Fruit fly (Drosophila melanogaster) whole organism, embryonic: Measurements from ENCODE around the gene TyrRII.

Experiments used
- CG10565 ChIP-seq: fragments of 200-800 bp; sonication (Bioruptor generic); optimal IDR thresholded peaks from 3 replicates; lab custom pipeline; 2016; ENCODE audit warnings: missing biosample characterization, mild to moderate bottlenecking, missing genetic modification characterization
- CG12104 ChIP-seq: fragments of 200-800 bp; sonication (Bioruptor generic); optimal IDR thresholded peaks from 3 replicates; lab custom pipeline; 2016; ENCODE audit warnings: missing biosample characterization, missing genetic modification characterization
- CG14667 ChIP-seq: fragments of 200-800 bp; sonication (Bioruptor generic); IDR thresholded peaks from 2 replicates; pipeline ENCODE4 v1.3.6; 2022; ENCODE audit warnings: missing biosample characterization, missing genetic modification characterization
- CG15696 ChIP-seq: fragments of 200-800 bp; sonication (Bioruptor generic); optimal IDR thresholded peaks from 2 replicates; lab custom pipeline; 2019; ENCODE audit warnings: missing biosample characterization, mild to moderate bottlenecking, missing genetic modification characterization, moderate library complexity
- CG1603 ChIP-seq: fragments of 200-800 bp; sonication (Bioruptor generic); optimal IDR thresholded peaks from 2 replicates; lab custom pipeline; 2019; ENCODE audit warnings: missing biosample characterization, mild to moderate bottlenecking, missing genetic modification characterization, moderate library complexity
- CG2889 ChIP-seq: fragments of 200-800 bp; sonication (Bioruptor generic); IDR thresholded peaks from 3 replicates; pipeline ENCODE4 v1.3.6; 2022; ENCODE audit warnings: missing biosample characterization, missing genetic modification characterization
- CG31388 ChIP-seq: fragments of 200-800 bp; sonication (Bioruptor generic); optimal IDR thresholded peaks from 2 replicates; lab custom pipeline; 2016; ENCODE audit warnings: missing biosample characterization, missing genetic modification characterization
- CG3838 ChIP-seq: fragments of 200-800 bp; sonication (Bioruptor generic); optimal IDR thresholded peaks from 3 replicates; lab custom pipeline; 2016; ENCODE audit warnings: missing biosample characterization, missing genetic modification characterization
- CG3995 ChIP-seq: fragments of 200-800 bp; sonication (Bioruptor generic); optimal IDR thresholded peaks from 3 replicates; lab custom pipeline; 2016; ENCODE audit warnings: missing biosample characterization, missing genetic modification characterization
- CG4707 ChIP-seq: fragments of 200-800 bp; sonication (Bioruptor generic); optimal IDR thresholded peaks from 2 replicates; lab custom pipeline; 2018; ENCODE audit warnings: missing biosample characterization, mild to moderate bottlenecking, missing genetic modification characterization, moderate library complexity
- CG5953 ChIP-seq: fragments of 200-800 bp; sonication (Bioruptor generic); IDR thresholded peaks from 2 replicates; pipeline ENCODE4 v1.3.6; 2022; ENCODE audit warnings: missing biosample characterization, missing genetic modification characterization
- CG6175 ChIP-seq: fragments of 200-800 bp; sonication (Bioruptor generic); IDR thresholded peaks from 3 replicates; pipeline ENCODE4 v1.3.6; 2022; ENCODE audit warnings: missing biosample characterization, missing genetic modification characterization
- CG6765 ChIP-seq: fragments of 200-800 bp; sonication (Bioruptor generic); optimal IDR thresholded peaks from 3 replicates; lab custom pipeline; 2017; ENCODE audit warnings: missing biosample characterization, mild to moderate bottlenecking, missing genetic modification characterization
- Deaf1 ChIP-seq: fragments of 200-800 bp; optimal IDR thresholded peaks from 3 replicates; lab custom pipeline; 2019; ENCODE audit warnings: missing biosample characterization, mild to moderate bottlenecking, missing genetic modification characterization, moderate library complexity
- Dip3 ChIP-seq: fragments of 200-800 bp; sonication (Bioruptor generic); optimal IDR thresholded peaks from 3 replicates; lab custom pipeline; 2016; ENCODE audit warnings: missing biosample characterization, missing genetic modification characterization
- Drgx ChIP-seq: fragments of 200-800 bp; sonication (Bioruptor generic); IDR thresholded peaks from 2 replicates; pipeline ENCODE4 v1.3.6; 2022; ENCODE audit warnings: missing biosample characterization, missing genetic modification characterization
- ERR ChIP-seq: fragments of 200-800 bp; sonication (Bioruptor generic); optimal IDR thresholded peaks from 2 replicates; lab custom pipeline; 2016; ENCODE audit warnings: missing biosample characterization, missing genetic modification characterization
- HLH54F ChIP-seq: fragments of 200-800 bp; sonication (Bioruptor generic); optimal IDR thresholded peaks from 3 replicates; lab custom pipeline; 2016; ENCODE audit warnings: missing biosample characterization, missing genetic modification characterization
- Hr51 ChIP-seq, 2 experiments: fragments of 200-800 bp; sonication (Bioruptor generic); optimal IDR thresholded peaks; 2 replicates in 1 of 2; 3 replicates in 1 of 2; lab custom pipeline; 2016 to 2018; ENCODE audit warnings: missing biosample characterization in 2 of 2, missing genetic modification characterization in 2 of 2, mild to moderate bottlenecking in 1 of 2, moderate library complexity in 1 of 2
- Hr78 ChIP-seq, 2 experiments: fragments of 200-800 bp in 1 of 2; fragments of >200 bp in 1 of 2; sonication (Bioruptor generic) in 1 of 2; optimal IDR thresholded peaks; 2 replicates each; lab custom pipeline; 2017 to 2019; ENCODE audit warnings: missing biosample characterization in 2 of 2, missing genetic modification characterization in 2 of 2, mild to moderate bottlenecking in 1 of 2, moderate library complexity in 1 of 2
- Med ChIP-seq: fragments of 200-800 bp; sonication (Bioruptor generic); peaks from one replicate; lab custom pipeline; 2016; ENCODE audit warnings: missing biosample characterization, missing genetic modification characterization, mild to moderate bottlenecking, inconsistent platforms, moderate library complexity
- Meics ChIP-seq: fragments of 200-800 bp; sonication (Bioruptor generic); optimal IDR thresholded peaks from 2 replicates; lab custom pipeline; 2017; ENCODE audit warnings: missing biosample characterization, mild to moderate bottlenecking, missing genetic modification characterization
- NFAT ChIP-seq: fragments of 200-800 bp; sonication (Bioruptor generic); IDR thresholded peaks from 2 replicates; pipeline ENCODE4 v1.3.6; 2022; ENCODE audit warnings: missing biosample characterization, missing genetic modification characterization
- NK7.1 ChIP-seq: fragments of 200-800 bp; sonication (Bioruptor generic); optimal IDR thresholded peaks from 3 replicates; lab custom pipeline; 2016; ENCODE audit warnings: missing biosample characterization, missing genetic modification characterization
- abd-A ChIP-seq: fragments of 200-800 bp; sonication (Bioruptor generic); optimal IDR thresholded peaks from 3 replicates; lab custom pipeline; 2019; ENCODE audit warnings: missing biosample characterization, mild to moderate bottlenecking, missing genetic modification characterization, moderate library complexity
- ase ChIP-seq: fragments of 200-800 bp; sonication (Bioruptor generic); IDR thresholded peaks from 3 replicates; pipeline ENCODE4 v1.3.6; 2022; ENCODE audit warnings: missing biosample characterization, missing genetic modification characterization
- btn ChIP-seq: fragments of 200-800 bp; sonication (Bioruptor generic); optimal IDR thresholded peaks from 2 replicates; lab custom pipeline; 2016; ENCODE audit warnings: missing biosample characterization, missing genetic modification characterization
- cg ChIP-seq: fragments of 200-800 bp; sonication (Bioruptor generic); optimal IDR thresholded peaks from 3 replicates; lab custom pipeline; 2019; ENCODE audit warnings: missing biosample characterization, mild to moderate bottlenecking, missing genetic modification characterization, moderate library complexity
- chif ChIP-seq, 2 experiments: fragments of 200-800 bp; sonication (Bioruptor generic); optimal IDR thresholded peaks; 3 replicates each; lab custom pipeline; 2016; ENCODE audit warnings: missing biosample characterization in 2 of 2, missing genetic modification characterization in 2 of 2
- chinmo ChIP-seq: fragments of 200-800 bp; sonication (Bioruptor generic); IDR thresholded peaks from 4 replicates; pipeline ENCODE4 v1.3.6; 2022; ENCODE audit warnings: missing biosample characterization, missing genetic modification characterization; ENCODE audit not compliant: partially characterized antibody
- croc ChIP-seq: fragments of 200-800 bp; sonication (Bioruptor generic); conservative IDR thresholded peaks from 3 replicates; pipeline ENCODE4 v1.3.6; 2022; ENCODE audit warnings: missing biosample characterization, missing genetic modification characterization
- crp ChIP-seq, 2 experiments: fragments of 200-800 bp; sonication (Bioruptor generic); optimal IDR thresholded peaks; 2 replicates in 1 of 2; 3 replicates in 1 of 2; lab custom pipeline; 2017; ENCODE audit warnings: missing biosample characterization in 2 of 2, missing genetic modification characterization in 2 of 2, mild to moderate bottlenecking in 1 of 2, moderate library complexity in 1 of 2
- dmrt11E ChIP-seq: fragments of 200-800 bp; sonication (Bioruptor generic); optimal IDR thresholded peaks from 3 replicates; lab custom pipeline; 2018; ENCODE audit warnings: missing biosample characterization, mild to moderate bottlenecking, missing genetic modification characterization, moderate library complexity
- dysf ChIP-seq: fragments of 200-800 bp; sonication (Bioruptor generic); IDR thresholded peaks from 3 replicates; pipeline ENCODE4 v1.3.6; 2022; ENCODE audit warnings: missing biosample characterization, missing genetic modification characterization
- ftz-f1 ChIP-seq: fragments of 200-800 bp; sonication (Bioruptor generic); optimal IDR thresholded peaks from 2 replicates; lab custom pipeline; 2016; ENCODE audit warnings: missing biosample characterization, missing genetic modification characterization
- gce ChIP-seq: fragments of 200-800 bp; sonication (Bioruptor generic); IDR thresholded peaks from 3 replicates; pipeline ENCODE4 v1.3.6; 2022; ENCODE audit warnings: missing biosample characterization, missing genetic modification characterization
- gt ChIP-seq: fragments of 200-800 bp; sonication (Bioruptor generic); IDR thresholded peaks from 2 replicates; pipeline ENCODE4 v1.3.6; 2022; ENCODE audit warnings: missing biosample characterization, missing genetic modification characterization
- kay ChIP-seq: fragments of 200-800 bp; sonication (Bioruptor generic); optimal IDR thresholded peaks from 2 replicates; lab custom pipeline; 2016; ENCODE audit warnings: missing biosample characterization, missing genetic modification characterization
- nerfin-2 ChIP-seq: fragments of 200-800 bp; sonication (Bioruptor generic); IDR thresholded peaks from 2 replicates; pipeline ENCODE4 v1.3.6; 2022; ENCODE audit warnings: missing biosample characterization, missing genetic modification characterization; ENCODE audit not compliant: partially characterized antibody
- prd ChIP-seq, 3 experiments: fragments of >200 bp in 2 of 3; fragments of 200-800 bp in 1 of 3; sonication (Bioruptor generic) in 1 of 3; optimal IDR thresholded peaks in 2 of 3; IDR thresholded peaks in 1 of 3; 2 replicates in 2 of 3; 3 replicates in 1 of 3; pipeline versions ENCODE4 v1.3.6 to Lab custom; 2017 to 2022; ENCODE audit warnings: missing biosample characterization in 1 of 3, missing genetic modification characterization in 1 of 3
- pros ChIP-seq: fragments of 200-800 bp; sonication (Bioruptor generic); optimal IDR thresholded peaks from 3 replicates; lab custom pipeline; 2019; ENCODE audit warnings: missing biosample characterization, mild to moderate bottlenecking, missing genetic modification characterization, moderate library complexity
- sd ChIP-seq: fragments of 200-800 bp; sonication (Bioruptor generic); optimal IDR thresholded peaks from 3 replicates; lab custom pipeline; 2018; ENCODE audit warnings: missing biosample characterization, mild to moderate bottlenecking, missing genetic modification characterization, moderate library complexity
- sens ChIP-seq: fragments of 200-800 bp; sonication (Bioruptor generic); peaks from one replicate; lab custom pipeline; 2016; ENCODE audit warnings: missing biosample characterization, missing genetic modification characterization
- stc ChIP-seq: fragments of 200-800 bp; sonication (Bioruptor generic); IDR thresholded peaks from 2 replicates; pipeline ENCODE4 v1.3.6; 2022; ENCODE audit warnings: missing biosample characterization, missing genetic modification characterization
- sug ChIP-seq: fragments of 200-800 bp; optimal IDR thresholded peaks from 2 replicates; lab custom pipeline; 2019; ENCODE audit warnings: missing biosample characterization, mild to moderate bottlenecking, missing genetic modification characterization, moderate library complexity
- tap ChIP-seq: fragments of 200-800 bp; optimal IDR thresholded peaks from 3 replicates; lab custom pipeline; 2019; ENCODE audit warnings: missing biosample characterization, mild to moderate bottlenecking, missing genetic modification characterization, moderate library complexity
- z ChIP-seq: fragments of 200-800 bp; sonication (Bioruptor generic); IDR thresholded peaks from 3 replicates; pipeline ENCODE4 v1.3.6; 2022; ENCODE audit warnings: missing biosample characterization, missing genetic modification characterization

TyrRII gene

dm6 chr3R:17705899-17706831 lies 30.2 kb upstream of the TyrRII start (continued):
- peak; percentile 48; the same call in 1 of the 3 replicates for TF ChIP-seq z (GFP tag; lab: Robert Waterston, UW)
- TF ChIP-seq CG3995 (GFP tag; lab: Kevin White, UChicago): no peak
- TF ChIP-seq CG12104 (GFP tag; lab: Kevin White, UChicago): no peak
- TF ChIP-seq chinmo: peak; percentile 54; the same call in 1 of the 4 replicates
- peak; percentile 45 for TF ChIP-seq ERR (GFP tag; lab: Kevin White, UChicago)
- TF ChIP-seq CG14667: no peak
- no peak for TF ChIP-seq stc (GFP tag; lab: Robert Waterston, UW)
- peak; percentile 19 for TF ChIP-seq CG15696 (tag; lab: Kevin White, UChicago)
- TF ChIP-seq sd (tag; lab: Kevin White, UChicago): peak; percentile 72
- TF ChIP-seq CG2889: no peak
- no peak for TF ChIP-seq CG3838 (GFP tag; lab: Kevin White, UChicago)
- no peak for TF ChIP-seq ase (GFP tag; lab: Robert Waterston, UW)

dm6 chr3R:17706971-17707406 lies 29.4 kb upstream of the TyrRII start:
- TF ChIP-seq NFAT (GFP tag; lab: Robert Waterston, UW): no peak
- peak; percentile 14 for TF ChIP-seq sug (tag; lab: Kevin White, UChicago)
- no peak for TF ChIP-seq prd (optimal IDR thresholded peaks at IDR 0.05; lab: Kevin White, UChicago)
- no peak for TF ChIP-seq prd (GFP tag; IDR thresholded peaks at IDR 0.05; lab: Robert Waterston, UW)
- no peak for TF ChIP-seq CG31388
- TF ChIP-seq stc (GFP tag; lab: Robert Waterston, UW): no peak
- TF ChIP-seq kay (GFP tag; lab: Kevin White, UChicago): no peak
- 0 out of 3 replicates have a peak, but pooled peaks have one; percentile 35 for TF ChIP-seq CG6175 (GFP tag; lab: Robert Waterston, UW)
- 0 out of 3 replicates have a peak, but pooled peaks have one; percentile 34 for TF ChIP-seq z (GFP tag; lab: Robert Waterston, UW)
- TF ChIP-seq ftz-f1 (GFP tag; lab: Kevin White, UChicago): peak; percentile 83
- TF ChIP-seq CG1603 (tag; lab: Kevin White, UChicago): no peak
- no peak for TF ChIP-seq Dip3 (GFP tag; lab: Kevin White, UChicago)
- no peak for TF ChIP-seq chif (GFP tag; optimal IDR thresholded peaks at IDR 0.05; lab: Kevin White, UChicago)
- TF ChIP-seq Hr78 (GFP tag; optimal IDR thresholded peaks at IDR 0.05; lab: Kevin White, UChicago): peak in 1 of 2 experiments; percentile 78
- TF ChIP-seq HLH54F (GFP tag; lab: Kevin White, UChicago): no peak
- TF ChIP-seq tap (tag; lab: Kevin White, UChicago): peak; percentile 4
- peak; percentile 88 for TF ChIP-seq Med (GFP tag; lab: Kevin White, UChicago)
- TF ChIP-seq Meics (GFP tag; lab: Kevin White, UChicago): no peak
- TF ChIP-seq Hr51 (GFP tag; optimal IDR thresholded peaks at IDR 0.05; lab: Kevin White, UChicago): no peak
- TF ChIP-seq gt (GFP tag; lab: Robert Waterston, UW): no peak
- no peak for TF ChIP-seq CG10565 (GFP tag; lab: Kevin White, UChicago)
- TF ChIP-seq dysf (GFP tag; lab: Robert Waterston, UW): no peak
- TF ChIP-seq Drgx (GFP tag; lab: Robert Waterston, UW): no peak
- peak; percentile 36 for TF ChIP-seq Deaf1 (tag; lab: Kevin White, UChicago)
- no peak for TF ChIP-seq btn (GFP tag; lab: Kevin White, UChicago)
- no peak for TF ChIP-seq croc (GFP tag; lab: Robert Waterston, UW)
- TF ChIP-seq CG5953: no peak
- TF ChIP-seq abd-A: peak; percentile 28
- no peak for TF ChIP-seq dmrt11E
- peak; percentile 68 for TF ChIP-seq sens (GFP tag; lab: Kevin White, UChicago)
- 0 out of 3 replicates have a peak, but pooled peaks have one; percentile 27 for TF ChIP-seq gce (GFP tag; lab: Robert Waterston, UW)
- TF ChIP-seq crp (GFP tag; optimal IDR thresholded peaks at IDR 0.05; lab: Kevin White, UChicago): no peak
- TF ChIP-seq CG4707: no peak
- peak; percentile 19 for TF ChIP-seq cg (GFP tag; lab: Kevin White, UChicago)
- no peak for TF ChIP-seq CG6765 (GFP tag; lab: Kevin White, UChicago)
- no peak for TF ChIP-seq nerfin-2 (GFP tag; lab: Robert Waterston, UW)
- TF ChIP-seq NK7.1 (GFP tag; lab: Kevin White, UChicago): no peak
- TF ChIP-seq pros (GFP tag; lab: Kevin White, UChicago): no peak
